Worm (Caenorhabditis elegans): Measurements from ENCODE around the gene K08H2.10.

ce11 chrX:13216802-13217201 lies 40.8 kb upstream of the K08H2.10 start, which contains the start of gene R12H7.4:
- no peak for TF ChIP-seq elt-4 (tag; optimal IDR thresholded peaks at IDR 0.05)
- no peak for TF ChIP-seq fkh-6 (tag; optimal IDR thresholded peaks at IDR 0.05)
- TF ChIP-seq nhr-11 (tag; optimal IDR thresholded peaks at IDR 0.05): no peak
- TF ChIP-seq syd-9 (tag; optimal IDR thresholded peaks at IDR 0.05): no peak
- no peak for TF ChIP-seq unc-86 (tag; optimal IDR thresholded peaks at IDR 0.05)
- no peak for TF ChIP-seq pha-4 (tag; optimal IDR thresholded peaks at IDR 0.05)
- TF ChIP-seq tbx-7 (tag; optimal IDR thresholded peaks at IDR 0.05): no peak
- no peak for TF ChIP-seq nfya-1 (tag; optimal IDR thresholded peaks at IDR 0.05)
- no peak for TF ChIP-seq gmeb-2 (tag; optimal IDR thresholded peaks at IDR 0.05)
- no peak for TF ChIP-seq ceh-22 (tag; optimal IDR thresholded peaks at IDR 0.05)
- TF ChIP-seq fkh-10 (GFP tag; optimal IDR thresholded peaks at IDR 0.05): no peak
- no peak for TF ChIP-seq lim-6 (tag; optimal IDR thresholded peaks at IDR 0.05)
- TF ChIP-seq ceh-14 (tag; optimal IDR thresholded peaks at IDR 0.05): no peak
